Worm (Caenorhabditis elegans) whole organism, L4 larva: ENCODE results near the gene Y54F10AR.1.
A peak's percentile ranks its signal among the peaks of the same experiment; 100 is the strongest.

Experiments
- Y105C5A.15 ChIP-seq: fragments of 200-800 bp; sonication (Bioruptor generic); IDR thresholded peaks from 2 replicates; pipeline ENCODE4 v1.3.6; 2022; ENCODE audit warnings: missing genetic modification characterization, missing compliant biosample characterization
- Y48G9A.11 ChIP-seq: fragments of 200-800 bp; sonication (Bioruptor generic); IDR thresholded peaks from 2 replicates; pipeline ENCODE4 v1.3.6; 2022; ENCODE audit warnings: missing genetic modification reagents, missing genetic modification characterization, missing compliant biosample characterization
- ZK546.5 ChIP-seq, 2 experiments: sonication (generic microtip); optimal IDR thresholded peaks; 2 replicates each; lab custom pipeline; 2017; ENCODE audit warnings: missing biosample characterization in 2 of 2, missing genetic modification characterization in 2 of 2
- aha-1 ChIP-seq: fragments of 150-350 bp; peaks from one replicate; lab custom pipeline; 2014; ENCODE audit warnings: missing biosample characterization, missing genetic modification characterization
- jun-1 ChIP-seq: fragments of 150-350 bp; optimal IDR thresholded peaks from 2 replicates; lab custom pipeline; 2014; ENCODE audit warnings: missing biosample characterization, missing genetic modification reagents, missing genetic modification characterization
- nhr-237 ChIP-seq: sonication (generic microtip); optimal IDR thresholded peaks from 2 replicates; lab custom pipeline; 2017; ENCODE audit warnings: missing biosample characterization, missing genetic modification characterization
- nhr-42 ChIP-seq: fragments of 200-800 bp; sonication (Bioruptor generic); IDR thresholded peaks from 2 replicates; pipeline ENCODE4 v1.3.6; 2022; ENCODE audit warnings: missing genetic modification characterization, missing compliant biosample characterization
- php-3 ChIP-seq: fragments of 200-800 bp; sonication (Bioruptor generic); IDR thresholded peaks from 2 replicates; pipeline ENCODE4 v1.3.6; 2022; ENCODE audit warnings: missing genetic modification reagents, missing genetic modification characterization, missing compliant biosample characterization
- snpc-4 ChIP-seq: fragments of 150-350 bp; optimal IDR thresholded peaks from 2 replicates; lab custom pipeline; 2014; ENCODE audit warnings: missing biosample characterization, missing genetic modification characterization
- unc-130 ChIP-seq: sonication (generic microtip); optimal IDR thresholded peaks from 2 replicates; lab custom pipeline; 2016; ENCODE audit warnings: missing genetic modification reagents, missing genetic modification characterization, missing compliant biosample characterization
- zag-1 ChIP-seq: fragments of 150-350 bp; optimal IDR thresholded peaks from 2 replicates; lab custom pipeline; 2014; ENCODE audit warnings: missing biosample characterization, missing genetic modification characterization

- TF ChIP-seq nhr-42 (no peak), aha-1 (tag; lab: Kevin White, UChicago) (no peak), nhr-237 (tag; lab: Kevin White, UChicago) (no peak), Y48G9A.11 (0 out of 2 replicates have a peak, but pooled peaks have one; percentile 42), unc-130 (peak; percentile 33), ZK546.5 (tag; optimal IDR thresholded peaks at IDR 0.05; lab: Kevin White, UChicago) (no peak), zag-1 (tag; lab: Kevin White, UChicago) (no peak), Y105C5A.15 (no peak), jun-1 (tag; lab: Kevin White, UChicago) (no peak), php-3 (GFP tag; lab: Robert Waterston, UW) (no peak), snpc-4 (tag; lab: Kevin White, UChicago) (no peak)
These were observed 23.1 kb upstream of the Y54F10AR.1 start for ce11 chrIII:2598491-2599065.
